Fruit fly (Drosophila melanogaster) whole organism, embryonic: ENCODE data around the gene CG6287.

ENCODE experiments used
- Asciz ChIP-seq: fragments of 200-800 bp; sonication (Bioruptor generic); optimal IDR thresholded peaks from 2 replicates; lab custom pipeline; 2017; ENCODE audit warnings: missing biosample characterization, mild to moderate bottlenecking, missing genetic modification characterization, missing genetic modification reagents
- B-H1 ChIP-seq: fragments of 200-800 bp; sonication (Bioruptor generic); IDR thresholded peaks from 3 replicates; pipeline ENCODE4 v1.3.6; 2022; ENCODE audit warnings: missing biosample characterization, missing genetic modification characterization
- CG10267 ChIP-seq: fragments of 200-800 bp; sonication (Bioruptor generic); optimal IDR thresholded peaks from 2 replicates; lab custom pipeline; 2018; ENCODE audit warnings: missing biosample characterization, mild to moderate bottlenecking, missing genetic modification characterization, moderate library complexity
- CG10274 ChIP-seq: fragments of 200-800 bp; sonication (Bioruptor generic); optimal IDR thresholded peaks from 3 replicates; lab custom pipeline; 2017; ENCODE audit warnings: missing biosample characterization, mild to moderate bottlenecking, missing genetic modification characterization
- CG10431 ChIP-seq: fragments of 200-800 bp; sonication (Bioruptor generic); optimal IDR thresholded peaks from 3 replicates; lab custom pipeline; 2018; ENCODE audit warnings: missing biosample characterization, mild to moderate bottlenecking, missing genetic modification characterization
- CG11093 ChIP-seq: fragments of 200-800 bp; sonication (Bioruptor generic); IDR thresholded peaks from 3 replicates; pipeline ENCODE4 v1.3.6; 2022; ENCODE audit warnings: missing biosample characterization, missing genetic modification characterization
- CG1233 ChIP-seq: fragments of 200-800 bp; sonication (Bioruptor generic); optimal IDR thresholded peaks from 4 replicates; lab custom pipeline; 2018; ENCODE audit warnings: missing biosample characterization, mild to moderate bottlenecking, missing genetic modification characterization
- CG12391 ChIP-seq: fragments of 200-800 bp; sonication (Bioruptor generic); optimal IDR thresholded peaks from 3 replicates; lab custom pipeline; 2018; ENCODE audit warnings: missing biosample characterization, mild to moderate bottlenecking, missing genetic modification characterization, moderate library complexity
- CG13775 ChIP-seq: fragments of 200-800 bp; sonication (Bioruptor generic); optimal IDR thresholded peaks from 3 replicates; lab custom pipeline; 2017; ENCODE audit warnings: missing biosample characterization, mild to moderate bottlenecking, missing genetic modification characterization
- CG14441 ChIP-seq: fragments of 200-800 bp; sonication (Bioruptor generic); IDR thresholded peaks from 2 replicates; pipeline ENCODE4 v1.3.6; 2022; ENCODE audit warnings: missing biosample characterization, missing genetic modification characterization
- CG14667 ChIP-seq: fragments of 200-800 bp; sonication (Bioruptor generic); IDR thresholded peaks from 2 replicates; pipeline ENCODE4 v1.3.6; 2022; ENCODE audit warnings: missing biosample characterization, missing genetic modification characterization
- CG14710 ChIP-seq: fragments of 200-800 bp; sonication (Bioruptor generic); optimal IDR thresholded peaks from 3 replicates; lab custom pipeline; 2019; ENCODE audit warnings: missing biosample characterization, mild to moderate bottlenecking, missing genetic modification characterization, moderate library complexity
- CG14860 ChIP-seq: fragments of 200-800 bp; sonication (Bioruptor generic); IDR thresholded peaks from 3 replicates; pipeline ENCODE4 v1.3.6; 2022; ENCODE audit warnings: missing biosample characterization, missing genetic modification characterization; ENCODE audit not compliant: partially characterized antibody
- CG15601 ChIP-seq: fragments of 200-800 bp; sonication (Bioruptor generic); optimal IDR thresholded peaks from 3 replicates; lab custom pipeline; 2019; ENCODE audit warnings: missing biosample characterization, mild to moderate bottlenecking, missing genetic modification characterization, moderate library complexity
- CG17361 ChIP-seq: fragments of 200-800 bp; sonication (Bioruptor generic); IDR thresholded peaks from 3 replicates; pipeline ENCODE4 v1.3.6; 2022; ENCODE audit warnings: missing biosample characterization, missing genetic modification characterization
- CG17568 ChIP-seq: fragments of 200-800 bp; sonication (Bioruptor generic); optimal IDR thresholded peaks from 2 replicates; lab custom pipeline; 2018; ENCODE audit warnings: missing biosample characterization, mild to moderate bottlenecking, missing genetic modification characterization, moderate library complexity
- CG18599 ChIP-seq: fragments of 200-800 bp; sonication (Bioruptor generic); optimal IDR thresholded peaks from 3 replicates; lab custom pipeline; 2017; ENCODE audit warnings: missing biosample characterization, missing genetic modification characterization, mild to moderate bottlenecking, moderate library complexity, missing genetic modification reagents
- CG2889 ChIP-seq: fragments of 200-800 bp; sonication (Bioruptor generic); IDR thresholded peaks from 3 replicates; pipeline ENCODE4 v1.3.6; 2022; ENCODE audit warnings: missing biosample characterization, missing genetic modification characterization
- CG31388 ChIP-seq: fragments of 200-800 bp; sonication (Bioruptor generic); optimal IDR thresholded peaks from 2 replicates; lab custom pipeline; 2016; ENCODE audit warnings: missing biosample characterization, missing genetic modification characterization
- CG31441 ChIP-seq: fragments of 200-800 bp; sonication (Bioruptor generic); IDR thresholded peaks from 2 replicates; pipeline ENCODE4 v1.3.6; 2022; ENCODE audit warnings: missing biosample characterization, missing genetic modification characterization
- CG3281 ChIP-seq: fragments of 200-800 bp; sonication (Bioruptor generic); optimal IDR thresholded peaks from 3 replicates; lab custom pipeline; 2017; ENCODE audit warnings: missing biosample characterization, mild to moderate bottlenecking, missing genetic modification characterization
- CG3407 ChIP-seq: fragments of 200-800 bp; sonication (Bioruptor generic); optimal IDR thresholded peaks from 2 replicates; lab custom pipeline; 2018; ENCODE audit warnings: missing biosample characterization, mild to moderate bottlenecking, missing genetic modification characterization
- CG6272 ChIP-seq: fragments of 200-800 bp; sonication (Bioruptor generic); IDR thresholded peaks from 2 replicates; pipeline ENCODE4 v1.3.6; 2022; ENCODE audit warnings: missing biosample characterization, missing genetic modification characterization
- CG6654 ChIP-seq: fragments of 200-800 bp; sonication (Bioruptor generic); optimal IDR thresholded peaks from 2 replicates; lab custom pipeline; 2017; ENCODE audit warnings: missing biosample characterization, mild to moderate bottlenecking, missing genetic modification characterization
- CG7839 ChIP-seq: fragments of 200-800 bp; sonication (Bioruptor generic); optimal IDR thresholded peaks from 3 replicates; lab custom pipeline; 2018; ENCODE audit warnings: missing biosample characterization, mild to moderate bottlenecking, missing genetic modification characterization, moderate library complexity
- Camta ChIP-seq: fragments of 200-800 bp; sonication (Bioruptor generic); optimal IDR thresholded peaks from 2 replicates; lab custom pipeline; 2016; ENCODE audit warnings: missing biosample characterization, missing genetic modification characterization
- CkIIα-i1 ChIP-seq: fragments of 200-800 bp; sonication (Bioruptor generic); IDR thresholded peaks from 2 replicates; pipeline ENCODE4 v1.3.6; 2022; ENCODE audit warnings: missing biosample characterization, missing genetic modification characterization
- Dref ChIP-seq: fragments of 200-800 bp; sonication (Bioruptor generic); IDR thresholded peaks from 2 replicates; pipeline ENCODE4 v1.3.6; 2022; ENCODE audit warnings: missing biosample characterization, missing genetic modification characterization
- E2f1 ChIP-seq: fragments of 200-800 bp; sonication (Bioruptor generic); IDR thresholded peaks from 2 replicates; pipeline ENCODE4 v1.3.6; 2022; ENCODE audit warnings: missing biosample characterization, missing genetic modification characterization
- Ets65A ChIP-seq: fragments of 200-800 bp; sonication (Bioruptor generic); peaks from one replicate; lab custom pipeline; 2016; ENCODE audit warnings: missing biosample characterization, missing genetic modification characterization
- HmgZ ChIP-seq: fragments of 200-800 bp; sonication (Bioruptor generic); optimal IDR thresholded peaks from 2 replicates; lab custom pipeline; 2018; ENCODE audit warnings: missing biosample characterization, mild to moderate bottlenecking, missing genetic modification characterization
- MBD-R2 ChIP-seq: fragments of 200-800 bp; sonication (Bioruptor generic); IDR thresholded peaks from 2 replicates; pipeline ENCODE4 v1.3.6; 2022; ENCODE audit warnings: missing biosample characterization, missing genetic modification characterization
- MESR4 ChIP-seq: fragments of 200-800 bp; sonication (Bioruptor generic); optimal IDR thresholded peaks from 2 replicates; lab custom pipeline; 2018; ENCODE audit warnings: missing biosample characterization, mild to moderate bottlenecking, missing genetic modification characterization, moderate library complexity
- NC2α ChIP-seq: fragments of 200-800 bp; sonication (Bioruptor generic); optimal IDR thresholded peaks from 2 replicates; lab custom pipeline; 2016; ENCODE audit warnings: missing biosample characterization, missing genetic modification characterization
- Rfx ChIP-seq: fragments of 200-800 bp; sonication (Bioruptor generic); IDR thresholded peaks from 2 replicates; pipeline ENCODE4 v1.3.6; 2022; ENCODE audit warnings: missing biosample characterization, missing genetic modification characterization
- Sox102F ChIP-seq: fragments of 200-800 bp; sonication (Bioruptor generic); optimal IDR thresholded peaks from 2 replicates; lab custom pipeline; 2018; ENCODE audit warnings: missing biosample characterization, mild to moderate bottlenecking, missing genetic modification characterization, moderate library complexity
- Vsx1 ChIP-seq: fragments of 200-800 bp; sonication (Bioruptor generic); optimal IDR thresholded peaks from 2 replicates; lab custom pipeline; 2017; ENCODE audit warnings: missing biosample characterization, mild to moderate bottlenecking, missing genetic modification characterization, missing genetic modification reagents
- ac ChIP-seq: fragments of 200-800 bp; sonication (Bioruptor generic); optimal IDR thresholded peaks from 3 replicates; lab custom pipeline; 2017; ENCODE audit warnings: missing biosample characterization, mild to moderate bottlenecking, missing genetic modification characterization
- amos ChIP-seq: fragments of 200-800 bp; sonication (Bioruptor generic); IDR thresholded peaks from 2 replicates; pipeline ENCODE4 v1.3.6; 2022; ENCODE audit warnings: missing biosample characterization, missing genetic modification characterization; ENCODE audit not compliant: partially characterized antibody
- cato ChIP-seq: fragments of 200-800 bp; sonication (Bioruptor generic); optimal IDR thresholded peaks from 2 replicates; lab custom pipeline; 2016; ENCODE audit warnings: missing biosample characterization, missing genetic modification characterization, borderline replicate concordance
- cg ChIP-seq: fragments of 200-800 bp; sonication (Bioruptor generic); optimal IDR thresholded peaks from 3 replicates; lab custom pipeline; 2019; ENCODE audit warnings: missing biosample characterization, mild to moderate bottlenecking, missing genetic modification characterization, moderate library complexity
- chif ChIP-seq, 2 experiments: fragments of 200-800 bp; sonication (Bioruptor generic); optimal IDR thresholded peaks; 3 replicates each; lab custom pipeline; 2016; ENCODE audit warnings: missing biosample characterization in 2 of 2, missing genetic modification characterization in 2 of 2
- gcm2 ChIP-seq: fragments of 200-800 bp; sonication (Bioruptor generic); optimal IDR thresholded peaks from 2 replicates; lab custom pipeline; 2016; ENCODE audit warnings: missing biosample characterization, missing genetic modification characterization
- hbn ChIP-seq: fragments of 200-800 bp; sonication (Bioruptor generic); IDR thresholded peaks from 2 replicates; pipeline ENCODE4 v1.3.6; 2022; ENCODE audit warnings: missing biosample characterization, missing genetic modification characterization; ENCODE audit not compliant: partially characterized antibody
- kay ChIP-seq: fragments of 200-800 bp; sonication (Bioruptor generic); optimal IDR thresholded peaks from 2 replicates; lab custom pipeline; 2016; ENCODE audit warnings: missing biosample characterization, missing genetic modification characterization
- knrl ChIP-seq: fragments of 200-800 bp; sonication (Bioruptor generic); IDR thresholded peaks from 3 replicates; pipeline ENCODE4 v1.3.6; 2022; ENCODE audit warnings: missing biosample characterization, missing genetic modification characterization; ENCODE audit not compliant: partially characterized antibody
- pb ChIP-seq: fragments of 200-800 bp; sonication (Bioruptor generic); optimal IDR thresholded peaks from 3 replicates; lab custom pipeline; 2016; ENCODE audit warnings: missing biosample characterization, missing genetic modification characterization
- repo ChIP-seq: fragments of 200-800 bp; sonication (Bioruptor generic); optimal IDR thresholded peaks from 2 replicates; lab custom pipeline; 2016; ENCODE audit warnings: missing biosample characterization, missing genetic modification characterization
- sens ChIP-seq: fragments of 200-800 bp; sonication (Bioruptor generic); peaks from one replicate; lab custom pipeline; 2016; ENCODE audit warnings: missing biosample characterization, missing genetic modification characterization
- tll ChIP-seq, 2 experiments: fragments of 200-800 bp in 1 of 2; fragments of >200 bp in 1 of 2; sonication (Bioruptor generic) in 1 of 2; optimal IDR thresholded peaks; 2 replicates each; lab custom pipeline; 2017 to 2019; ENCODE audit warnings: missing biosample characterization in 2 of 2, missing genetic modification characterization in 2 of 2, mild to moderate bottlenecking in 1 of 2, moderate library complexity in 1 of 2
- vnd ChIP-seq: fragments of 200-800 bp; sonication (Bioruptor generic); IDR thresholded peaks from 3 replicates; pipeline ENCODE4 v1.3.6; 2022; ENCODE audit warnings: missing biosample characterization, missing genetic modification characterization; ENCODE audit not compliant: partially characterized antibody

CG6287 gene

dm6 chr2L:11184144-11184543 lies 28.6 kb upstream of the CG6287 start (continued):
- TF ChIP-seq CG13775 (GFP tag; lab: Kevin White, UChicago) (no peak), Sox102F (GFP tag; lab: Kevin White, UChicago) (peak; percentile 51), kay (GFP tag; lab: Kevin White, UChicago) (no peak), Vsx1 (no peak), cato (GFP tag; lab: Kevin White, UChicago) (no peak), Dref (GFP tag; lab: Robert Waterston, UW) (no peak), Asciz (GFP tag; lab: Kevin White, UChicago) (no peak), CG6654 (GFP tag; lab: Kevin White, UChicago) (no peak), CG14860 (no peak), CG14667 (no peak), CG3407 (no peak), pb (no peak), CG15601 (peak; percentile 0), gcm2 (GFP tag; lab: Kevin White, UChicago) (no peak), CG7839 (tag; lab: Kevin White, UChicago) (peak; percentile 19), CG18599 (GFP tag; lab: Kevin White, UChicago) (no peak), repo (GFP tag; lab: Kevin White, UChicago) (no peak), knrl (no peak), Camta (peak; percentile 1), CG10274 (no peak), amos (no peak), MBD-R2 (GFP tag; lab: Robert Waterston, UW) (no peak), hbn (GFP tag; lab: Robert Waterston, UW) (no peak), chif (GFP tag; optimal IDR thresholded peaks at IDR 0.05; lab: Kevin White, UChicago) (no peak), CG11093 (GFP tag; lab: Robert Waterston, UW) (no peak), Rfx (GFP tag; lab: Robert Waterston, UW) (no peak), CG14710 (tag; lab: Kevin White, UChicago) (peak; percentile 13), NC2α (GFP tag; lab: Kevin White, UChicago) (no peak), cg (GFP tag; lab: Kevin White, UChicago) (no peak), B-H1 (no peak), CG10267 (no peak), CkIIα-i1 (GFP tag; lab: Robert Waterston, UW) (no peak), CG6272 (GFP tag; lab: Robert Waterston, UW) (no peak), Ets65A (peak; percentile 51), ac (no peak), tll (GFP tag; optimal IDR thresholded peaks at IDR 0.05; lab: Kevin White, UChicago) (no peak), MESR4 (no peak), E2f1 (GFP tag; lab: Robert Waterston, UW) (no peak), CG17361 (GFP tag; lab: Robert Waterston, UW) (0 out of 3 replicates have a peak, but pooled peaks have one; percentile 20), CG10431 (GFP tag; lab: Kevin White, UChicago) (no peak), CG17568 (GFP tag; lab: Kevin White, UChicago) (no peak), vnd (GFP tag; lab: Robert Waterston, UW) (no peak), CG3281 (GFP tag; lab: Kevin White, UChicago) (no peak), CG2889 (GFP tag; lab: Robert Waterston, UW) (no peak), CG31441 (0 out of 2 replicates have a peak, but pooled peaks have one; percentile 32), CG14441 (GFP tag; lab: Robert Waterston, UW) (no peak), sens (GFP tag; lab: Kevin White, UChicago) (peak; percentile 85), CG12391 (tag; lab: Kevin White, UChicago) (peak; percentile 40), CG1233 (GFP tag; lab: Kevin White, UChicago) (no peak), CG31388 (GFP tag; lab: Kevin White, UChicago) (no peak), HmgZ (tag; lab: Kevin White, UChicago) (no peak)
